Fruit fly (Drosophila melanogaster) whole organism, adult: ENCODE measurements around the gene RpS4.

Source experiments
- CG11617 ChIP-seq: fragments of 200-800 bp; sonication (Bioruptor generic); optimal IDR thresholded peaks from 2 replicates; lab custom pipeline; 2017; ENCODE audit warnings: mild to moderate bottlenecking, missing biosample characterization, missing genetic modification reagents, missing genetic modification characterization
- CG12768 ChIP-seq: fragments of 200-800 bp; sonication (Bioruptor generic); optimal IDR thresholded peaks from 2 replicates; lab custom pipeline; 2017; ENCODE audit warnings: missing biosample characterization, missing genetic modification characterization, mild to moderate bottlenecking, moderate library complexity, missing genetic modification reagents
- CG33017 ChIP-seq: fragments of 200-800 bp; sonication (Bioruptor generic); optimal IDR thresholded peaks from 2 replicates; lab custom pipeline; 2018; ENCODE audit warnings: missing biosample characterization, mild to moderate bottlenecking, missing genetic modification characterization, moderate library complexity
- CG7045 ChIP-seq: fragments of 200-800 bp; sonication (Bioruptor generic); optimal IDR thresholded peaks from 2 replicates; lab custom pipeline; 2017; ENCODE audit warnings: missing biosample characterization, mild to moderate bottlenecking, missing genetic modification characterization
- Mnt ChIP-seq: fragments of 200-800 bp; sonication (Bioruptor generic); optimal IDR thresholded peaks from 2 replicates; lab custom pipeline; 2016; ENCODE audit warnings: missing biosample characterization, mild to moderate bottlenecking, missing genetic modification characterization
- bab1 ChIP-seq: fragments of 200-800 bp; sonication (Bioruptor generic); optimal IDR thresholded peaks from 3 replicates; lab custom pipeline; 2019; ENCODE audit warnings: missing biosample characterization, mild to moderate bottlenecking, missing genetic modification characterization, moderate library complexity
- cic ChIP-seq: fragments of 200-800 bp; sonication (Bioruptor generic); optimal IDR thresholded peaks from 2 replicates; lab custom pipeline; 2017; ENCODE audit warnings: missing biosample characterization, mild to moderate bottlenecking, missing genetic modification characterization, moderate library complexity
- kay ChIP-seq: fragments of 200-800 bp; sonication (Bioruptor generic); peaks from one replicate; lab custom pipeline; 2016; ENCODE audit warnings: missing biosample characterization, missing genetic modification characterization, borderline replicate concordance
- ovo ChIP-seq: fragments of 200-800 bp; sonication (Bioruptor generic); optimal IDR thresholded peaks from 2 replicates; lab custom pipeline; 2016; ENCODE audit warnings: missing biosample characterization, missing genetic modification characterization
- toe ChIP-seq: fragments of 200-800 bp; sonication (Bioruptor generic); optimal IDR thresholded peaks from 2 replicates; lab custom pipeline; 2016; ENCODE audit warnings: missing biosample characterization, missing genetic modification characterization

- TF ChIP-seq CG12768 (GFP tag; lab: Kevin White, UChicago) (no peak), toe (GFP tag; lab: Kevin White, UChicago) (no peak), CG11617 (GFP tag; lab: Kevin White, UChicago) (no peak), Mnt (GFP tag; lab: Kevin White, UChicago) (no peak), kay (no peak), bab1 (GFP tag; lab: Kevin White, UChicago) (no peak), CG7045 (GFP tag; lab: Kevin White, UChicago) (no peak), CG33017 (tag; lab: Kevin White, UChicago) (no peak), cic (GFP tag; lab: Kevin White, UChicago) (no peak), ovo (GFP tag; lab: Kevin White, UChicago) (no peak)
Observed at dm6 chr3L:13087189-13087588, 45.6 kb downstream of the RpS4 start, which contains the start of gene CG17300.
